Worm (Caenorhabditis elegans) whole organism, L1 larva: ENCODE measurements around the gene C11G6.2.
A peak's percentile ranks its signal among the peaks of the same experiment; 100 is the strongest.

Experiments
- C04F5.9 ChIP-seq: sonication (generic microtip); optimal IDR thresholded peaks from 2 replicates; lab custom pipeline; 2016; ENCODE audit warnings: missing genetic modification characterization, missing compliant biosample characterization
- aha-1 ChIP-seq: fragments of 150-350 bp; optimal IDR thresholded peaks from 2 replicates; lab custom pipeline; 2014; ENCODE audit warnings: missing biosample characterization, missing genetic modification characterization
- ama-1 ChIP-seq: fragments of 150-350 bp; optimal IDR thresholded peaks from 2 replicates; lab custom pipeline; 2014
- ceh-8 ChIP-seq: fragments of 200-800 bp; sonication (Bioruptor generic); optimal IDR thresholded peaks from 2 replicates; lab custom pipeline; 2018; ENCODE audit warnings: mild to moderate bottlenecking, missing genetic modification characterization, moderate library complexity, missing compliant biosample characterization
- ces-1 ChIP-seq: fragments of 150-350 bp; optimal IDR thresholded peaks from 2 replicates; lab custom pipeline; 2014; ENCODE audit warnings: missing biosample characterization, missing genetic modification reagents, missing genetic modification characterization
- efl-1 ChIP-seq, 4 experiments: fragments of 150-350 bp; optimal IDR thresholded peaks in 3 of 4; peaks in 1 of 4; 1 replicate in 1 of 4; 2 replicates in 3 of 4; lab custom pipeline; 2014; ENCODE audit warnings: missing biosample characterization in 2 of 4, missing genetic modification characterization in 2 of 4, missing genetic modification reagents in 2 of 4
- egl-13 ChIP-seq: sonication (generic microtip); optimal IDR thresholded peaks from 2 replicates; lab custom pipeline; 2016; ENCODE audit warnings: missing genotype, missing genetic modification reagents, missing genetic modification characterization, missing compliant biosample characterization
- egl-27 ChIP-seq, 2 experiments: fragments of 150-350 bp in 1 of 2; sonication (generic microtip); optimal IDR thresholded peaks; 3 replicates each; lab custom pipeline; 2017 to 2018; ENCODE audit warnings: missing biosample characterization in 2 of 2, missing genetic modification characterization in 2 of 2, missing genetic modification reagents in 2 of 2
- elt-2 ChIP-seq: sonication (generic microtip); optimal IDR thresholded peaks from 2 replicates; lab custom pipeline; 2016; ENCODE audit warnings: missing genetic modification characterization, mild to moderate bottlenecking, inconsistent platforms, missing compliant biosample characterization, missing genetic modification reagents
- fos-1 ChIP-seq: fragments of 150-350 bp; optimal IDR thresholded peaks from 2 replicates; lab custom pipeline; 2014; ENCODE audit warnings: missing biosample characterization, missing genetic modification characterization
- grh-1 ChIP-seq: fragments of 200-800 bp; sonication (Bioruptor generic); IDR thresholded peaks from 2 replicates; pipeline ENCODE4 v1.3.6; 2022; ENCODE audit warnings: missing genetic modification reagents, missing genetic modification characterization, missing compliant biosample characterization
- hlh-4 ChIP-seq: sonication (generic microtip); optimal IDR thresholded peaks from 2 replicates; lab custom pipeline; 2016; ENCODE audit warnings: mild to moderate bottlenecking, missing genetic modification characterization, missing compliant biosample characterization
- irx-1 ChIP-seq: sonication (generic microtip); optimal IDR thresholded peaks from 2 replicates; lab custom pipeline; 2016; ENCODE audit warnings: missing genetic modification characterization, missing compliant biosample characterization
- jun-1 ChIP-seq: fragments of 150-350 bp; optimal IDR thresholded peaks from 2 replicates; lab custom pipeline; 2014; ENCODE audit warnings: missing biosample characterization, missing genetic modification reagents, missing genetic modification characterization
- lin-15B ChIP-seq: fragments of 150-350 bp; sonication (generic microtip); optimal IDR thresholded peaks from 3 replicates; lab custom pipeline; 2014; ENCODE audit warnings: missing biosample characterization, missing genetic modification characterization
- lsy-2 ChIP-seq, 2 experiments: fragments of 150-350 bp; optimal IDR thresholded peaks; 2 replicates each; lab custom pipeline; 2014; ENCODE audit warnings: missing biosample characterization in 2 of 2, missing genetic modification characterization in 2 of 2
- mab-9 ChIP-seq: fragments of 200-800 bp; sonication (Bioruptor generic); IDR thresholded peaks from 2 replicates; pipeline ENCODE4 v1.3.6; 2022; ENCODE audit warnings: missing genetic modification reagents, missing genetic modification characterization, missing compliant biosample characterization
- mef-2 ChIP-seq: fragments of 150-350 bp; optimal IDR thresholded peaks from 2 replicates; lab custom pipeline; 2014; ENCODE audit warnings: missing biosample characterization, missing genetic modification characterization
- mep-1 ChIP-seq: fragments of 150-350 bp; optimal IDR thresholded peaks from 2 replicates; lab custom pipeline; 2014; ENCODE audit warnings: missing biosample characterization, missing genetic modification characterization
- nhr-19 ChIP-seq: fragments of 200-800 bp; sonication (Bioruptor generic); conservative IDR thresholded peaks from 2 replicates; pipeline ENCODE4 v1.3.6; 2022; ENCODE audit warnings: missing genetic modification characterization, missing compliant biosample characterization
- nhr-20 ChIP-seq: sonication (generic microtip); optimal IDR thresholded peaks from 2 replicates; lab custom pipeline; 2016; ENCODE audit warnings: mild to moderate bottlenecking, missing genetic modification characterization, missing compliant biosample characterization
- nhr-237 ChIP-seq: fragments of 150-350 bp; optimal IDR thresholded peaks from 2 replicates; lab custom pipeline; 2014; ENCODE audit warnings: missing biosample characterization, missing genetic modification characterization
- nhr-76 ChIP-seq: sonication (generic microtip); optimal IDR thresholded peaks from 2 replicates; lab custom pipeline; 2017; ENCODE audit warnings: missing biosample characterization, missing genetic modification characterization
- nhr-77 ChIP-seq: fragments of 150-350 bp; optimal IDR thresholded peaks from 2 replicates; lab custom pipeline; 2014; ENCODE audit warnings: missing biosample characterization, missing genetic modification characterization
- nhr-84 ChIP-seq: sonication (generic microtip); optimal IDR thresholded peaks from 2 replicates; lab custom pipeline; 2017; ENCODE audit warnings: missing biosample characterization, missing genetic modification characterization
- pqm-1 ChIP-seq: sonication (generic microtip); optimal IDR thresholded peaks from 3 replicates; lab custom pipeline; 2017; ENCODE audit warnings: missing biosample characterization, missing genetic modification characterization
- rnt-1 ChIP-seq: sonication (generic microtip); optimal IDR thresholded peaks from 2 replicates; lab custom pipeline; 2016; ENCODE audit warnings: mild to moderate bottlenecking, missing genetic modification characterization, moderate library complexity, missing compliant biosample characterization
- skn-1 ChIP-seq: fragments of 150-350 bp; optimal IDR thresholded peaks from 2 replicates; lab custom pipeline; 2014; ENCODE audit warnings: missing biosample characterization, missing genetic modification characterization
- snpc-4 ChIP-seq: fragments of 150-350 bp; optimal IDR thresholded peaks from 2 replicates; lab custom pipeline; 2014; ENCODE audit warnings: missing biosample characterization, missing genetic modification characterization
- sptf-1 ChIP-seq: fragments of 150-350 bp; optimal IDR thresholded peaks from 2 replicates; lab custom pipeline; 2014; ENCODE audit warnings: missing biosample characterization, missing genetic modification characterization
- sup-37 ChIP-seq: fragments of 200-800 bp; sonication (Bioruptor generic); optimal IDR thresholded peaks from 2 replicates; lab custom pipeline; 2018; ENCODE audit warnings: mild to moderate bottlenecking, missing genetic modification characterization, missing compliant biosample characterization
- tbx-2 ChIP-seq: sonication (generic microtip); optimal IDR thresholded peaks from 2 replicates; lab custom pipeline; 2016; ENCODE audit warnings: missing genetic modification characterization, missing compliant biosample characterization
- unc-86 ChIP-seq: sonication (generic microtip); optimal IDR thresholded peaks from 2 replicates; lab custom pipeline; 2016; ENCODE audit warnings: missing genetic modification characterization, missing compliant biosample characterization
- vab-15 ChIP-seq: sonication (generic microtip); optimal IDR thresholded peaks from 2 replicates; lab custom pipeline; 2017; ENCODE audit warnings: missing genotype, mild to moderate bottlenecking, missing genetic modification characterization, missing compliant biosample characterization
- xbp-1 ChIP-seq: sonication (generic microtip); optimal IDR thresholded peaks from 2 replicates; lab custom pipeline; 2016; ENCODE audit warnings: missing genetic modification characterization, missing compliant biosample characterization
- ztf-11 ChIP-seq, 2 experiments: sonication (generic microtip); optimal IDR thresholded peaks; 2 replicates each; lab custom pipeline; 2016 to 2017; ENCODE audit warnings: missing genetic modification characterization in 2 of 2, missing biosample characterization in 1 of 2, missing compliant biosample characterization in 1 of 2
- ztf-4 ChIP-seq: fragments of 150-350 bp; optimal IDR thresholded peaks from 2 replicates; lab custom pipeline; 2014; ENCODE audit warnings: missing biosample characterization, missing genetic modification characterization

Gene C11G6.2

ce11 chrX:16300422-16300821 is 28.0 kb upstream of the C11G6.2 start (continued):
- TF ChIP-seq elt-2 (tag; lab: Kevin White, UChicago) (peak; percentile 31), unc-86 (tag; lab: Kevin White, UChicago) (no peak), irx-1 (tag; lab: Kevin White, UChicago) (peak; percentile 6), skn-1 (tag; lab: Kevin White, UChicago) (no peak), nhr-19 (GFP tag; lab: Robert Waterston, UW) (0 out of 2 replicates have a peak, but pooled peaks have one; percentile 14), nhr-20 (peak; percentile 30), grh-1 (GFP tag; lab: Robert Waterston, UW) (no peak), hlh-4 (tag; lab: Kevin White, UChicago) (no peak), egl-13 (tag; lab: Kevin White, UChicago) (no peak), nhr-76 (tag; lab: Kevin White, UChicago) (no peak), nhr-84 (tag; lab: Kevin White, UChicago) (no peak)

ce11 chrX:16306164-16306563 is 22.3 kb upstream of the C11G6.2 start, which contains the start of gene twk-22:
twk-22 (plus strand) TSS chrX:16306464.
- TF ChIP-seq nhr-77 (tag; lab: Kevin White, UChicago) (no peak), lin-15B (tag; lab: Kevin White, UChicago) (no peak), pqm-1 (tag; lab: Kevin White, UChicago) (no peak), mab-9 (no peak), fos-1 (tag; lab: Kevin White, UChicago) (no peak), egl-27 (tag; optimal IDR thresholded peaks at IDR 0.05; lab: Kevin White, UChicago) (no peak), ces-1 (GFP tag; lab: Kevin White, UChicago) (no peak), nhr-84 (tag; lab: Kevin White, UChicago) (no peak), aha-1 (tag; lab: Kevin White, UChicago) (no peak), mef-2 (tag; lab: Kevin White, UChicago) (no peak)

ce11 chrX:16309705-16310104 is 18.7 kb upstream of the C11G6.2 start:
- TF ChIP-seq sup-37 (GFP tag; lab: Kevin White, UChicago) (no peak), snpc-4 (peak; percentile 14)
- TF ChIP-seq, all 84 proteins: peak for 1

- TF ChIP-seq egl-27 (tag; optimal IDR thresholded peaks at IDR 0.05; lab: Kevin White, UChicago) (no peak), tbx-2 (tag; lab: Kevin White, UChicago) (no peak), lsy-2 (tag; optimal IDR thresholded peaks at IDR 0.05; lab: Kevin White, UChicago) (no peak), irx-1 (tag; lab: Kevin White, UChicago) (no peak), jun-1 (tag; lab: Kevin White, UChicago) (no peak), vab-15 (tag; lab: Kevin White, UChicago) (no peak), ztf-11 (tag; optimal IDR thresholded peaks at IDR 0.05; lab: Kevin White, UChicago) (no peak), rnt-1 (tag; lab: Kevin White, UChicago) (no peak), nhr-237 (tag; lab: Kevin White, UChicago) (no peak), C04F5.9 (no peak), xbp-1 (tag; lab: Kevin White, UChicago) (no peak), ama-1 (lab: Kevin White, UChicago) (no peak), ceh-8 (GFP tag; lab: Kevin White, UChicago) (no peak), lin-15B (tag; lab: Kevin White, UChicago) (no peak), sptf-1 (tag; lab: Kevin White, UChicago) (no peak)
Observed at ce11 chrX:16317629-16318028, 10.8 kb upstream of the C11G6.2 start, which contains the start of gene T01B4.3. T01B4.3 (minus strand) TSS chrX:16317729.

- TF ChIP-seq efl-1 (optimal IDR thresholded peaks at IDR 0.05; lab: Kevin White, UChicago) (no peak), efl-1 (GFP tag; optimal IDR thresholded peaks at IDR 0.05 in 1 of 2; lab: Kevin White, UChicago) (peak in 1 of 2 experiments; percentile 72), mep-1 (tag; lab: Kevin White, UChicago) (no peak), ztf-4 (tag; lab: Kevin White, UChicago) (no peak)
- TF ChIP-seq, all 84 proteins: peak for 1
Observed at ce11 chrX:16318248-16318647, 10.2 kb upstream of the C11G6.2 start.
